Fruit fly (Drosophila melanogaster) whole organism, embryonic: ENCODE results near the gene CG42763.

ENCODE experiments used
- CG10209 ChIP-seq: fragments of 200-800 bp; sonication (Bioruptor generic); optimal IDR thresholded peaks from 3 replicates; lab custom pipeline; 2017; ENCODE audit warnings: missing biosample characterization, mild to moderate bottlenecking, missing genetic modification characterization, missing genetic modification reagents
- CG10959 ChIP-seq: fragments of 200-800 bp; sonication (Bioruptor generic); IDR thresholded peaks from 2 replicates; pipeline ENCODE4 v1.3.6; 2022; ENCODE audit warnings: missing biosample characterization, missing genetic modification characterization
- CG11504 ChIP-seq: fragments of 200-800 bp; sonication (Bioruptor generic); optimal IDR thresholded peaks from 3 replicates; lab custom pipeline; 2019; ENCODE audit warnings: missing biosample characterization, mild to moderate bottlenecking, missing genetic modification characterization, moderate library complexity
- CG11696 ChIP-seq: fragments of 200-800 bp; sonication (Bioruptor generic); IDR thresholded peaks from 2 replicates; pipeline ENCODE4 v1.3.6; 2022; ENCODE audit warnings: missing biosample characterization, missing genetic modification characterization
- CG12104 ChIP-seq: fragments of 200-800 bp; sonication (Bioruptor generic); optimal IDR thresholded peaks from 3 replicates; lab custom pipeline; 2016; ENCODE audit warnings: missing biosample characterization, missing genetic modification characterization
- CG12155 ChIP-seq: fragments of 200-800 bp; sonication (Bioruptor generic); optimal IDR thresholded peaks from 3 replicates; lab custom pipeline; 2016; ENCODE audit warnings: missing biosample characterization, missing genetic modification characterization
- CG14050 ChIP-seq: fragments of 200-800 bp; sonication (Bioruptor generic); IDR thresholded peaks from 3 replicates; pipeline ENCODE4 v1.3.6; 2022; ENCODE audit warnings: missing biosample characterization, missing genetic modification characterization
- CG15073 ChIP-seq: fragments of 200-800 bp; sonication (Bioruptor generic); optimal IDR thresholded peaks from 2 replicates; lab custom pipeline; 2016; ENCODE audit warnings: missing biosample characterization, missing genetic modification characterization
- CG1832 ChIP-seq: fragments of 200-800 bp; sonication (Bioruptor generic); optimal IDR thresholded peaks from 2 replicates; lab custom pipeline; 2017; ENCODE audit warnings: missing biosample characterization, mild to moderate bottlenecking, missing genetic modification characterization, inconsistent platforms
- CG2875 ChIP-seq: fragments of 200-800 bp; sonication (Bioruptor generic); optimal IDR thresholded peaks from 2 replicates; lab custom pipeline; 2017; ENCODE audit warnings: missing biosample characterization, mild to moderate bottlenecking, missing genetic modification characterization, missing genetic modification reagents
- CG4730 ChIP-seq: fragments of 200-800 bp; sonication (Bioruptor generic); IDR thresholded peaks from 2 replicates; pipeline ENCODE4 v1.3.6; 2022; ENCODE audit warnings: missing biosample characterization, missing genetic modification characterization
- CG5180 ChIP-seq: fragments of 200-800 bp; sonication (Bioruptor generic); optimal IDR thresholded peaks from 3 replicates; lab custom pipeline; 2017; ENCODE audit warnings: missing biosample characterization, missing genetic modification characterization, mild to moderate bottlenecking, moderate library complexity, missing genetic modification reagents
- CG5245 ChIP-seq: fragments of 200-800 bp; sonication (Bioruptor generic); optimal IDR thresholded peaks from 3 replicates; lab custom pipeline; 2016; ENCODE audit warnings: missing biosample characterization, missing genetic modification characterization
- CG7357 ChIP-seq: fragments of 200-800 bp; sonication (Bioruptor generic); IDR thresholded peaks from 3 replicates; pipeline ENCODE4 v1.3.6; 2022; ENCODE audit warnings: missing biosample characterization, missing genetic modification characterization
- CG7745 ChIP-seq: fragments of 200-800 bp; sonication (Bioruptor generic); optimal IDR thresholded peaks from 2 replicates; lab custom pipeline; 2018; ENCODE audit warnings: missing biosample characterization, mild to moderate bottlenecking, missing genetic modification characterization, moderate library complexity
- CG7786 ChIP-seq: fragments of 200-800 bp; sonication (Bioruptor generic); optimal IDR thresholded peaks from 2 replicates; lab custom pipeline; 2016; ENCODE audit warnings: missing biosample characterization, missing genetic modification characterization
- CG7928 ChIP-seq: fragments of 200-800 bp; sonication (Bioruptor generic); optimal IDR thresholded peaks from 2 replicates; lab custom pipeline; 2017; ENCODE audit warnings: missing biosample characterization, mild to moderate bottlenecking, missing genetic modification characterization
- CG8290 ChIP-seq, 3 experiments: fragments of 200-800 bp; sonication (Bioruptor generic); optimal IDR thresholded peaks; 2 replicates each; lab custom pipeline; 2016 to 2019; ENCODE audit warnings: missing biosample characterization in 3 of 3, missing genetic modification characterization in 3 of 3, mild to moderate bottlenecking in 2 of 3, moderate library complexity in 1 of 3
- CG9727 ChIP-seq: fragments of 200-800 bp; sonication (Bioruptor generic); optimal IDR thresholded peaks from 3 replicates; lab custom pipeline; 2017; ENCODE audit warnings: missing biosample characterization, mild to moderate bottlenecking, missing genetic modification characterization
- CrebB ChIP-seq: fragments of 200-800 bp; sonication (Bioruptor generic); optimal IDR thresholded peaks from 3 replicates; lab custom pipeline; 2018; ENCODE audit warnings: missing biosample characterization, mild to moderate bottlenecking, missing genetic modification characterization
- Dll ChIP-seq: fragments of 200-800 bp; sonication (Bioruptor generic); IDR thresholded peaks from 4 replicates; pipeline ENCODE4 v1.3.6; 2022; ENCODE audit warnings: missing biosample characterization, missing genetic modification characterization; ENCODE audit not compliant: partially characterized antibody
- E2f1 ChIP-seq: fragments of 200-800 bp; sonication (Bioruptor generic); IDR thresholded peaks from 2 replicates; pipeline ENCODE4 v1.3.6; 2022; ENCODE audit warnings: missing biosample characterization, missing genetic modification characterization
- Elba2 ChIP-seq: fragments of 200-800 bp; sonication (Bioruptor generic); optimal IDR thresholded peaks from 3 replicates; lab custom pipeline; 2016; ENCODE audit warnings: missing biosample characterization, missing genetic modification characterization
- Hmx ChIP-seq: fragments of 200-800 bp; sonication (Bioruptor generic); optimal IDR thresholded peaks from 2 replicates; lab custom pipeline; 2016; ENCODE audit warnings: missing biosample characterization, missing genetic modification characterization
- Lhr ChIP-seq: fragments of 200-800 bp; sonication (Bioruptor generic); optimal IDR thresholded peaks from 3 replicates; lab custom pipeline; 2017; ENCODE audit warnings: mild to moderate bottlenecking, missing biosample characterization, missing genetic modification reagents, missing genetic modification characterization
- Max ChIP-seq: fragments of 200-800 bp; sonication (Bioruptor generic); optimal IDR thresholded peaks from 2 replicates; lab custom pipeline; 2016; ENCODE audit warnings: missing biosample characterization, mild to moderate bottlenecking, missing genetic modification characterization
- Mrtf ChIP-seq: fragments of 200-800 bp; sonication (Bioruptor generic); IDR thresholded peaks from 3 replicates; pipeline ENCODE4 v1.3.6; 2022; ENCODE audit warnings: missing biosample characterization, missing genetic modification characterization
- Nf-YC ChIP-seq: fragments of 200-800 bp; optimal IDR thresholded peaks from 3 replicates; lab custom pipeline; 2019; ENCODE audit warnings: missing biosample characterization, mild to moderate bottlenecking, missing genetic modification characterization, moderate library complexity
- NfI ChIP-seq: fragments of 200-800 bp; sonication (Bioruptor generic); optimal IDR thresholded peaks from 3 replicates; lab custom pipeline; 2018; ENCODE audit warnings: missing biosample characterization, mild to moderate bottlenecking, missing genetic modification characterization, moderate library complexity
- Optix ChIP-seq: fragments of 200-800 bp; sonication (Bioruptor generic); IDR thresholded peaks from 3 replicates; pipeline ENCODE4 v1.3.6; 2022; ENCODE audit warnings: missing biosample characterization, missing genetic modification characterization
- Ptx1 ChIP-seq: fragments of 200-800 bp; sonication (Bioruptor generic); IDR thresholded peaks from 2 replicates; pipeline ENCODE4 v1.3.6; 2022; ENCODE audit warnings: missing biosample characterization, missing genetic modification characterization
- Ravus ChIP-seq: fragments of 200-800 bp; sonication (Bioruptor generic); IDR thresholded peaks from 2 replicates; pipeline ENCODE4 v1.3.6; 2022; ENCODE audit warnings: missing biosample characterization, missing genetic modification characterization
- Sox102F ChIP-seq: fragments of 200-800 bp; sonication (Bioruptor generic); optimal IDR thresholded peaks from 2 replicates; lab custom pipeline; 2018; ENCODE audit warnings: missing biosample characterization, mild to moderate bottlenecking, missing genetic modification characterization, moderate library complexity
- Trl ChIP-seq, 3 experiments: fragments of >200 bp in 2 of 3; fragments of 200-800 bp in 1 of 3; sonication (Bioruptor generic) in 1 of 3; optimal IDR thresholded peaks; 2 replicates in 1 of 3; 3 replicates in 2 of 3; lab custom pipeline; 2016 to 2017; ENCODE audit warnings: missing biosample characterization in 1 of 3, missing genetic modification characterization in 1 of 3
- Usf ChIP-seq: fragments of 200-800 bp; sonication (Bioruptor generic); optimal IDR thresholded peaks from 2 replicates; lab custom pipeline; 2017; ENCODE audit warnings: missing genotype, missing biosample characterization, missing genetic modification characterization
- ac ChIP-seq: fragments of 200-800 bp; sonication (Bioruptor generic); optimal IDR thresholded peaks from 3 replicates; lab custom pipeline; 2017; ENCODE audit warnings: missing biosample characterization, mild to moderate bottlenecking, missing genetic modification characterization
- aop ChIP-seq: fragments of 200-800 bp; sonication (Bioruptor generic); IDR thresholded peaks from 2 replicates; pipeline ENCODE4 v1.3.6; 2022; ENCODE audit warnings: missing biosample characterization, missing genetic modification characterization
- bsh ChIP-seq, 2 experiments: fragments of 200-800 bp; sonication (Bioruptor generic); optimal IDR thresholded peaks; 2 replicates each; lab custom pipeline; 2017 to 2018; ENCODE audit warnings: mild to moderate bottlenecking in 2 of 2, missing biosample characterization in 2 of 2, missing genetic modification characterization in 2 of 2, moderate library complexity in 1 of 2
- fd64A ChIP-seq: fragments of 200-800 bp; sonication (Bioruptor generic); optimal IDR thresholded peaks from 3 replicates; lab custom pipeline; 2018; ENCODE audit warnings: missing biosample characterization, mild to moderate bottlenecking, missing genetic modification characterization
- hkb ChIP-seq, 2 experiments: fragments of 200-800 bp in 1 of 2; fragments of >200 bp in 1 of 2; sonication (Bioruptor generic) in 1 of 2; IDR thresholded peaks in 1 of 2; optimal IDR thresholded peaks in 1 of 2; 2 replicates each; pipeline versions ENCODE4 v1.3.6 to Lab custom; 2017 to 2022; ENCODE audit warnings: missing biosample characterization in 1 of 2, missing genetic modification characterization in 1 of 2
- hth ChIP-seq: fragments of >200 bp; optimal IDR thresholded peaks from 2 replicates; lab custom pipeline; 2017; ENCODE audit warnings: inconsistent platforms
- insv ChIP-seq, 2 experiments: fragments of 200-800 bp; sonication (Bioruptor generic); optimal IDR thresholded peaks; 3 replicates each; lab custom pipeline; 2016 to 2018; ENCODE audit warnings: missing biosample characterization in 2 of 2, missing genetic modification characterization in 2 of 2
- jumu ChIP-seq: fragments of 200-800 bp; sonication (Bioruptor generic); optimal IDR thresholded peaks from 3 replicates; lab custom pipeline; 2016; ENCODE audit warnings: missing biosample characterization, missing genetic modification characterization
- klu ChIP-seq: fragments of 200-800 bp; sonication (Bioruptor generic); IDR thresholded peaks from 2 replicates; pipeline ENCODE4 v1.3.6; 2022; ENCODE audit warnings: missing biosample characterization, missing genetic modification characterization
- lilli ChIP-seq: fragments of 200-800 bp; sonication (Bioruptor generic); optimal IDR thresholded peaks from 3 replicates; lab custom pipeline; 2016; ENCODE audit warnings: missing biosample characterization, missing genetic modification characterization
- nom ChIP-seq: fragments of 200-800 bp; sonication (Bioruptor generic); optimal IDR thresholded peaks from 2 replicates; lab custom pipeline; 2017; ENCODE audit warnings: missing biosample characterization, missing genetic modification characterization, mild to moderate bottlenecking, moderate library complexity, missing genetic modification reagents
- odd ChIP-seq: fragments of 200-800 bp; sonication (Bioruptor generic); optimal IDR thresholded peaks from 2 replicates; lab custom pipeline; 2017; ENCODE audit warnings: missing biosample characterization, mild to moderate bottlenecking, missing genetic modification characterization
- sima ChIP-seq: fragments of 200-800 bp; sonication (Bioruptor generic); optimal IDR thresholded peaks from 2 replicates; lab custom pipeline; 2016; ENCODE audit warnings: missing biosample characterization, missing genetic modification characterization
- slp2 ChIP-seq: fragments of 200-800 bp; sonication (Bioruptor generic); optimal IDR thresholded peaks from 2 replicates; lab custom pipeline; 2016; ENCODE audit warnings: missing biosample characterization, missing genetic modification characterization
- wdn ChIP-seq: fragments of 200-800 bp; sonication (Bioruptor generic); IDR thresholded peaks from 2 replicates; pipeline ENCODE4 v1.3.6; 2022; ENCODE audit warnings: missing biosample characterization, missing genetic modification characterization

CG42763 gene

DNA sequence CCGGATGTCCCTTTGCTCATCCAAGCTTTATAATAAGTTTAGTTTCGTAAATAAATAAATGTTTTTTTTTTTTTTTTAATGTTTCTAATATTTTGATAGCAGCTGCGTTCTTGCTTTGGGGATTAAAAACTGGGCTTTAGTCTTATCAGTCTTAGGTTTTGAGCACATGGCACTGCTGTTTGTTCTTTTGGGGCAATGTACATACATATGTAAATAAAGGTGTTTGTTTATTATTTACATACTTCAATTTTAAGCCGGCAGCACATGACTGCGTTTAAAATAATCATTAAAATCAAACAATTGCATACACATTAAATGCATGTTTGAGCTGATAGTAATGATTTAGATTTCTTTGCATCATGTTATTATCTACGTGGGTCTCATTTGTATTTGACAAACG lies 19.3 kb upstream of the CG42763 start (continued):
- peak; percentile 96 for TF ChIP-seq CG2875 (GFP tag; lab: Kevin White, UChicago)
- peak; percentile 89 for TF ChIP-seq CG10209
- peak; percentile 85 for TF ChIP-seq ac (GFP tag; lab: Kevin White, UChicago)
- TF ChIP-seq hkb (optimal IDR thresholded peaks at IDR 0.05; lab: Kevin White, UChicago), result no peak
- TF ChIP-seq hkb (GFP tag; IDR thresholded peaks at IDR 0.05; lab: Robert Waterston, UW), result peak; percentile 87
- no peak for TF ChIP-seq CG1832 (GFP tag; lab: Kevin White, UChicago)
- TF ChIP-seq CG12155, result no peak
- TF ChIP-seq Hmx (GFP tag; lab: Kevin White, UChicago), result no peak
- peak; percentile 53; the same call in 2 of the 3 replicates for TF ChIP-seq Mrtf (GFP tag; lab: Robert Waterston, UW)
- TF ChIP-seq Dll (GFP tag; lab: Robert Waterston, UW), result no peak
- TF ChIP-seq Trl (optimal IDR thresholded peaks at IDR 0.05; lab: Kevin White, UChicago), result no peak
- peak; percentile 80 for TF ChIP-seq Trl (GFP tag; optimal IDR thresholded peaks at IDR 0.05; lab: Kevin White, UChicago)
- no peak for TF ChIP-seq nom (GFP tag; lab: Kevin White, UChicago)
- no peak for TF ChIP-seq Usf (GFP tag; lab: Kevin White, UChicago)
- peak; percentile 84 for TF ChIP-seq Sox102F (GFP tag; lab: Kevin White, UChicago)
- peak; percentile 20 for TF ChIP-seq jumu (GFP tag; lab: Kevin White, UChicago)
- peak; percentile 53 for TF ChIP-seq slp2 (GFP tag; lab: Kevin White, UChicago)
- TF ChIP-seq CG14050, result no peak; the same call in 2 of the 3 replicates
- peak; percentile 75 for TF ChIP-seq CG11504 (tag; lab: Kevin White, UChicago)
- TF ChIP-seq Ravus, result no peak
- no peak for TF ChIP-seq wdn (GFP tag; lab: Robert Waterston, UW)
- peak; percentile 91 for TF ChIP-seq CG9727 (GFP tag; lab: Kevin White, UChicago)
- TF ChIP-seq Nf-YC, result peak; percentile 23
- TF ChIP-seq NfI (GFP tag; lab: Kevin White, UChicago), result peak; percentile 32
- peak; percentile 70 for TF ChIP-seq CG8290 (GFP tag; optimal IDR thresholded peaks at IDR 0.05; lab: Kevin White, UChicago)
- TF ChIP-seq CG8290 (tag; optimal IDR thresholded peaks at IDR 0.05; lab: Kevin White, UChicago), result peak; percentile 76 to 87
- peak; percentile 66 for TF ChIP-seq CG5245
- TF ChIP-seq CG15073 (GFP tag; lab: Kevin White, UChicago), result no peak
- peak; percentile 45 for TF ChIP-seq lilli (GFP tag; lab: Kevin White, UChicago)
- peak; percentile 56; the same call in 1 of the 2 replicates for TF ChIP-seq E2f1
- TF ChIP-seq Elba2 (GFP tag; lab: Kevin White, UChicago), result no peak
- TF ChIP-seq Max, result peak; percentile 85
- TF ChIP-seq CG11696 (GFP tag; lab: Robert Waterston, UW), result peak; percentile 61; the same call in 1 of the 2 replicates
- peak; percentile 84 for TF ChIP-seq Lhr
- peak in 1 of 2 experiments; percentile 90 for TF ChIP-seq bsh (GFP tag; optimal IDR thresholded peaks at IDR 0.05; lab: Kevin White, UChicago)
- TF ChIP-seq aop (GFP tag; lab: Robert Waterston, UW), result no peak
- TF ChIP-seq CG12104 (GFP tag; lab: Kevin White, UChicago), result peak; percentile 86
- no peak for TF ChIP-seq CG7928
- TF ChIP-seq CG7745 (tag; lab: Kevin White, UChicago), result peak; percentile 86
- peak; percentile 75 for TF ChIP-seq CG5180 (GFP tag; lab: Kevin White, UChicago)
- TF ChIP-seq Ptx1 (GFP tag; lab: Robert Waterston, UW), result no peak
- peak in 1 of 2 experiments; percentile 47 for TF ChIP-seq insv (GFP tag; optimal IDR thresholded peaks at IDR 0.05; lab: Kevin White, UChicago)
- no peak for TF ChIP-seq CG7357
- TF ChIP-seq CrebB (tag; lab: Kevin White, UChicago), result peak; percentile 84
- TF ChIP-seq klu (GFP tag; lab: Robert Waterston, UW), result no peak
- TF ChIP-seq sima (GFP tag; lab: Kevin White, UChicago), result peak; percentile 50
- peak; percentile 78 for TF ChIP-seq odd (GFP tag; lab: Kevin White, UChicago)
- no peak for TF ChIP-seq CG4730 (GFP tag; lab: Robert Waterston, UW)
- TF ChIP-seq CG10959 (GFP tag; lab: Robert Waterston, UW), result peak; percentile 63
- TF ChIP-seq Optix (GFP tag; lab: Robert Waterston, UW), result no peak
- TF ChIP-seq fd64A (GFP tag; lab: Kevin White, UChicago), result peak; percentile 92
- no peak for TF ChIP-seq hth (lab: Kevin White, UChicago)
- peak; percentile 25 for TF ChIP-seq CG7786 (GFP tag; lab: Kevin White, UChicago)
